Worm (Caenorhabditis elegans) whole organism, L2 larva: ENCODE data around the gene F54H12.7.
A peak's percentile ranks its signal among the peaks of the same experiment; 100 is the strongest.

ENCODE experiments used
- C34F6.9 ChIP-seq: fragments of 150-350 bp; optimal IDR thresholded peaks from 2 replicates; lab custom pipeline; 2014; ENCODE audit warnings: missing biosample characterization, missing genetic modification characterization
- F13H6.1 ChIP-seq: sonication (generic microtip); optimal IDR thresholded peaks from 2 replicates; lab custom pipeline; 2016; ENCODE audit warnings: missing genetic modification characterization, missing compliant biosample characterization
- R02D3.7 ChIP-seq: fragments of 150-350 bp; optimal IDR thresholded peaks from 2 replicates; lab custom pipeline; 2014; ENCODE audit warnings: missing biosample characterization, missing genetic modification characterization
- Y55F3AM.14 ChIP-seq: fragments of 200-800 bp; sonication (Bioruptor generic); optimal IDR thresholded peaks from 2 replicates; lab custom pipeline; 2018; ENCODE audit warnings: mild to moderate bottlenecking, missing genetic modification characterization, missing compliant biosample characterization
- alr-1 ChIP-seq: fragments of 150-350 bp; optimal IDR thresholded peaks from 2 replicates; lab custom pipeline; 2014; ENCODE audit warnings: missing biosample characterization, missing genetic modification characterization
- aly-2 ChIP-seq: fragments of 150-350 bp; optimal IDR thresholded peaks from 2 replicates; lab custom pipeline; 2014; ENCODE audit warnings: missing biosample characterization, missing genetic modification characterization
- ama-1 ChIP-seq: fragments of 150-350 bp; optimal IDR thresholded peaks from 2 replicates; lab custom pipeline; 2018; ENCODE audit warnings: inconsistent platforms
- blmp-1 ChIP-seq: sonication (generic microtip); optimal IDR thresholded peaks from 2 replicates; lab custom pipeline; 2017; ENCODE audit warnings: missing genetic modification characterization, mild to moderate bottlenecking, missing compliant biosample characterization, antibody characterized with exemption, moderate library complexity; ENCODE audit not compliant: insufficient read depth
- ceh-16 ChIP-seq: fragments of 150-350 bp; optimal IDR thresholded peaks from 2 replicates; lab custom pipeline; 2014; ENCODE audit warnings: missing biosample characterization, missing genetic modification characterization
- ceh-82 ChIP-seq: fragments of 150-350 bp; optimal IDR thresholded peaks from 2 replicates; lab custom pipeline; 2014; ENCODE audit warnings: missing biosample characterization, missing genetic modification characterization
- crh-2 ChIP-seq: sonication (generic microtip); optimal IDR thresholded peaks from 2 replicates; lab custom pipeline; 2017; ENCODE audit warnings: missing biosample characterization, missing genetic modification characterization
- egl-27 ChIP-seq: sonication (generic microtip); optimal IDR thresholded peaks from 3 replicates; lab custom pipeline; 2017; ENCODE audit warnings: missing biosample characterization, missing genetic modification reagents, missing genetic modification characterization
- elt-1 ChIP-seq: fragments of 150-350 bp; optimal IDR thresholded peaks from 2 replicates; lab custom pipeline; 2014; ENCODE audit warnings: missing biosample characterization, missing genetic modification characterization
- elt-3 ChIP-seq: sonication (generic microtip); optimal IDR thresholded peaks from 2 replicates; lab custom pipeline; 2017; ENCODE audit warnings: missing biosample characterization, missing genetic modification characterization
- fos-1 ChIP-seq: fragments of 150-350 bp; optimal IDR thresholded peaks from 2 replicates; lab custom pipeline; 2014; ENCODE audit warnings: missing biosample characterization, missing genetic modification characterization
- gmeb-1 ChIP-seq: fragments of 150-350 bp; optimal IDR thresholded peaks from 2 replicates; lab custom pipeline; 2014; ENCODE audit warnings: missing biosample characterization, missing genetic modification characterization
- lin-11 ChIP-seq: fragments of 150-350 bp; sonication (generic microtip); optimal IDR thresholded peaks from 2 replicates; lab custom pipeline; 2014; ENCODE audit warnings: missing biosample characterization, missing genetic modification characterization, inconsistent platforms, mixed read lengths
- lin-13 ChIP-seq: fragments of 150-350 bp; optimal IDR thresholded peaks from 2 replicates; lab custom pipeline; 2014; ENCODE audit warnings: missing biosample characterization, missing genetic modification reagents, missing genetic modification characterization
- lin-39 ChIP-seq: fragments of 150-350 bp; optimal IDR thresholded peaks from 2 replicates; lab custom pipeline; 2014; ENCODE audit warnings: missing biosample characterization, missing genetic modification reagents, missing genetic modification characterization
- lsy-2 ChIP-seq, 2 experiments: fragments of 150-350 bp in 1 of 2; sonication (generic microtip) in 1 of 2; optimal IDR thresholded peaks; 2 replicates each; lab custom pipeline; 2014 to 2017; ENCODE audit warnings: missing biosample characterization in 2 of 2, missing genetic modification characterization in 2 of 2
- mab-5 ChIP-seq: fragments of 150-350 bp; optimal IDR thresholded peaks from 2 replicates; lab custom pipeline; 2014; ENCODE audit warnings: missing biosample characterization, missing genetic modification characterization
- mbf-1 ChIP-seq: sonication (generic microtip); optimal IDR thresholded peaks from 2 replicates; lab custom pipeline; 2017; ENCODE audit warnings: missing biosample characterization, missing genetic modification characterization
- mdl-1 ChIP-seq, 2 experiments: fragments of 150-350 bp in 1 of 2; sonication (generic microtip) in 1 of 2; optimal IDR thresholded peaks; 2 replicates each; lab custom pipeline; 2017; ENCODE audit warnings: missing biosample characterization in 2 of 2, missing genetic modification characterization in 2 of 2
- nhr-11 ChIP-seq: fragments of 150-350 bp; optimal IDR thresholded peaks from 2 replicates; lab custom pipeline; 2014; ENCODE audit warnings: missing biosample characterization, missing genetic modification characterization
- nhr-129 ChIP-seq: fragments of 150-350 bp; optimal IDR thresholded peaks from 2 replicates; lab custom pipeline; 2014; ENCODE audit warnings: missing biosample characterization, missing genetic modification characterization
- nhr-21 ChIP-seq: fragments of 150-350 bp; optimal IDR thresholded peaks from 2 replicates; lab custom pipeline; 2014; ENCODE audit warnings: missing biosample characterization, missing genetic modification characterization
- nhr-23 ChIP-seq: fragments of 150-350 bp; optimal IDR thresholded peaks from 2 replicates; lab custom pipeline; 2014; ENCODE audit warnings: missing biosample characterization, missing genetic modification reagents, missing genetic modification characterization
- nhr-237 ChIP-seq: fragments of 150-350 bp; optimal IDR thresholded peaks from 2 replicates; lab custom pipeline; 2014; ENCODE audit warnings: missing biosample characterization, missing genetic modification characterization
- nhr-25 ChIP-seq: fragments of 150-350 bp; sonication (generic microtip); optimal IDR thresholded peaks from 3 replicates; lab custom pipeline; 2014; ENCODE audit warnings: missing biosample characterization, missing genetic modification characterization
- nhr-6 ChIP-seq: fragments of 150-350 bp; optimal IDR thresholded peaks from 2 replicates; lab custom pipeline; 2014; ENCODE audit warnings: missing biosample characterization, missing genetic modification characterization
- peb-1 ChIP-seq: fragments of 150-350 bp; optimal IDR thresholded peaks from 2 replicates; lab custom pipeline; 2014; ENCODE audit warnings: missing biosample characterization, missing genetic modification characterization
- skn-1 ChIP-seq: sonication (generic microtip); optimal IDR thresholded peaks from 2 replicates; lab custom pipeline; 2017; ENCODE audit warnings: missing biosample characterization, missing genetic modification characterization
- sma-3 ChIP-seq: sonication (generic microtip); optimal IDR thresholded peaks from 2 replicates; lab custom pipeline; 2016; ENCODE audit warnings: missing genetic modification reagents, missing genetic modification characterization, missing compliant biosample characterization
- sma-9 ChIP-seq, 2 experiments: fragments of 150-350 bp in 1 of 2; sonication (generic microtip) in 1 of 2; optimal IDR thresholded peaks; 2 replicates each; lab custom pipeline; 2014 to 2016; ENCODE audit warnings: missing genetic modification characterization in 2 of 2, mild to moderate bottlenecking in 1 of 2, missing biosample characterization in 1 of 2, missing compliant biosample characterization in 1 of 2, missing genetic modification reagents in 1 of 2, moderate library complexity in 1 of 2
- snpc-4 ChIP-seq: fragments of 150-350 bp; optimal IDR thresholded peaks from 2 replicates; lab custom pipeline; 2014; ENCODE audit warnings: missing biosample characterization, missing genetic modification characterization
- unc-39 ChIP-seq: fragments of 150-350 bp; optimal IDR thresholded peaks from 2 replicates; lab custom pipeline; 2014; ENCODE audit warnings: missing biosample characterization, missing genetic modification characterization
- unc-55 ChIP-seq: fragments of 150-350 bp; sonication (generic microtip); optimal IDR thresholded peaks from 3 replicates; lab custom pipeline; 2014; ENCODE audit warnings: missing biosample characterization, missing genetic modification reagents, missing genetic modification characterization
- ztf-1 ChIP-seq: fragments of 200-800 bp; sonication (Bioruptor generic); conservative IDR thresholded peaks from 2 replicates; pipeline ENCODE4 v1.3.6; 2022; ENCODE audit warnings: missing genetic modification characterization, missing compliant biosample characterization
- ztf-4 ChIP-seq: fragments of 150-350 bp; optimal IDR thresholded peaks from 2 replicates; lab custom pipeline; 2014; ENCODE audit warnings: missing biosample characterization, missing genetic modification characterization

F54H12.7 gene

ce11 chrIII:7948802-7949201 is 20.3 kb upstream of the F54H12.7 start, which contains the start of gene col-90:
Gene col-90, plus strand, starts transcription at chrIII:7948838.
- TF ChIP-seq blmp-1 (tag; lab: Kevin White, UChicago): no peak
- no peak for TF ChIP-seq mab-5 (tag; lab: Kevin White, UChicago)
- TF ChIP-seq ztf-4 (tag; lab: Kevin White, UChicago): no peak
- peak; percentile 59 for TF ChIP-seq ama-1
- no peak for TF ChIP-seq elt-3
- TF ChIP-seq, all 48 proteins: peak for 1

ce11 chrIII:7950447-7950846 is 18.7 kb upstream of the F54H12.7 start:
- TF ChIP-seq lin-13: no peak
- TF ChIP-seq ama-1: peak; percentile 76
- TF ChIP-seq, all 48 proteins: peak for 1

- no peak for TF ChIP-seq mdl-1 (tag; optimal IDR thresholded peaks at IDR 0.05; lab: Kevin White, UChicago)
- peak; percentile 63 for TF ChIP-seq C34F6.9 (tag; lab: Kevin White, UChicago)
- no peak for TF ChIP-seq elt-3
- no peak for TF ChIP-seq nhr-23 (tag; lab: Kevin White, UChicago)
- TF ChIP-seq fos-1 (tag; lab: Kevin White, UChicago): no peak
- no peak for TF ChIP-seq nhr-237 (tag; lab: Kevin White, UChicago)
- TF ChIP-seq unc-55: peak; percentile 83
- TF ChIP-seq unc-39 (tag; lab: Kevin White, UChicago): no peak
- peak; percentile 15 for TF ChIP-seq F13H6.1 (tag; lab: Kevin White, UChicago)
- no peak for TF ChIP-seq mab-5 (tag; lab: Kevin White, UChicago)
- peak; percentile 60 for TF ChIP-seq gmeb-1 (tag; lab: Kevin White, UChicago)
- TF ChIP-seq nhr-6 (tag; lab: Kevin White, UChicago): no peak
- TF ChIP-seq nhr-129 (tag; lab: Kevin White, UChicago): peak; percentile 6
- TF ChIP-seq nhr-21: no peak
- TF ChIP-seq nhr-25 (tag; lab: Kevin White, UChicago): no peak
- no peak for TF ChIP-seq sma-9 (GFP tag; optimal IDR thresholded peaks at IDR 0.05; lab: Kevin White, UChicago)
- TF ChIP-seq sma-9 (tag; optimal IDR thresholded peaks at IDR 0.05; lab: Kevin White, UChicago): no peak
- peak; percentile 87 for TF ChIP-seq crh-2
- TF ChIP-seq sma-3 (GFP tag; lab: Kevin White, UChicago): no peak
- no peak for TF ChIP-seq lin-11 (tag; lab: Kevin White, UChicago)
- TF ChIP-seq ceh-82: no peak
- peak; percentile 27 to 80 for TF ChIP-seq lsy-2 (tag; optimal IDR thresholded peaks at IDR 0.05; lab: Kevin White, UChicago)
These were observed 16.9 kb upstream of the F54H12.7 start, which contains the start of gene C29E4.15 for ce11 chrIII:7952077-7952765. Gene C29E4.15, plus strand, starts transcription at chrIII:7952623.

- TF ChIP-seq nhr-25 (tag; lab: Kevin White, UChicago) (no peak), ztf-1 (GFP tag; lab: Robert Waterston, UW) (no peak), Y55F3AM.14 (GFP tag; lab: Kevin White, UChicago) (no peak), mab-5 (tag; lab: Kevin White, UChicago) (no peak), ztf-4 (tag; lab: Kevin White, UChicago) (no peak), ceh-16 (tag; lab: Kevin White, UChicago) (no peak), R02D3.7 (tag; lab: Kevin White, UChicago) (no peak), blmp-1 (tag; lab: Kevin White, UChicago) (no peak), elt-3 (no peak), ama-1 (no peak)
These were observed 15.9 kb upstream of the F54H12.7 start, which contains the start of gene let-754 for ce11 chrIII:7953208-7953607. Gene let-754, minus strand, starts transcription at chrIII:7953308.

- TF ChIP-seq sma-3 (GFP tag; lab: Kevin White, UChicago) (no peak), nhr-237 (tag; lab: Kevin White, UChicago) (no peak), skn-1 (tag; lab: Kevin White, UChicago) (no peak), peb-1 (tag; lab: Kevin White, UChicago) (no peak), nhr-21 (no peak), R02D3.7 (tag; lab: Kevin White, UChicago) (no peak), egl-27 (no peak), Y55F3AM.14 (GFP tag; lab: Kevin White, UChicago) (no peak), crh-2 (no peak), snpc-4 (no peak), aly-2 (tag; lab: Kevin White, UChicago) (no peak), mab-5 (tag; lab: Kevin White, UChicago) (no peak), elt-1 (tag; lab: Kevin White, UChicago) (no peak), nhr-23 (tag; lab: Kevin White, UChicago) (no peak), ztf-4 (tag; lab: Kevin White, UChicago) (no peak), nhr-11 (tag; lab: Kevin White, UChicago) (no peak), lin-39 (no peak), mbf-1 (tag; lab: Kevin White, UChicago) (no peak), nhr-6 (tag; lab: Kevin White, UChicago) (no peak), alr-1 (tag; lab: Kevin White, UChicago) (no peak)
These were observed 12.2 kb upstream of the F54H12.7 start, which contains the start of gene C29E4.9 for ce11 chrIII:7956965-7957364. Gene C29E4.9, minus strand, starts transcription at chrIII:7957065.
